Worm (Caenorhabditis elegans) whole organism, L4/young adult: ENCODE data around the gene tag-18.
A peak's percentile ranks its signal among the peaks of the same experiment; 100 is the strongest.

Experiments
- W03F9.2 ChIP-seq: fragments of 150-350 bp; optimal IDR thresholded peaks from 2 replicates; lab custom pipeline; 2014; ENCODE audit warnings: missing biosample characterization, missing genetic modification characterization
- dao-5 ChIP-seq: sonication (generic microtip); optimal IDR thresholded peaks from 2 replicates; lab custom pipeline; 2016; ENCODE audit warnings: missing genotype, missing genetic modification characterization, moderate library complexity, missing compliant biosample characterization
- him-1 ChIP-seq: sonication (generic microtip); optimal IDR thresholded peaks from 2 replicates; lab custom pipeline; 2016; ENCODE audit warnings: missing genotype, missing genetic modification reagents, missing genetic modification characterization, missing compliant biosample characterization

The tag-18 gene

DNA sequence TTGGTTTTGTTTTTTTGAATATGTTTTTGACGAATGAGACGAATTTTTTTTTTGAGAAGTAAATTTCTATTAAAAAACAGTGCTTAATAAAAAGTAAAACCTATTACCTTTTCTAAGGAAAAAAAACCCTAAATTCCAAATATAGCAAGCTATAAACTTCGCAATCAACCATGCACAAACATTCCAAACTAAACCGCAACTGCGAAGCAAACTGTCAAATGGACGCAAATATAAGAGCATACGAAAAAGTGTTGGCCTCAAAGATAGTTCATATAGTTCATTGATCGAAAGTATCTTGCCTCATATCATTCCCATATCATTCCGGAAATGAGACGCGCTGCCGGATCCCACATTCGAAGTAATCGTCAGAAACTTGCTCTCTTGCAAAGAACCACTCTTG lies 37.2 kb downstream of the tag-18 start, which contains the start of gene C01C4.3:
C01C4.3 (plus strand) TSS at position 301 of the 400 bp plus-strand sequence.
- TF ChIP-seq him-1 (tag; lab: Kevin White, UChicago), result no peak
- TF ChIP-seq dao-5 (tag; lab: Kevin White, UChicago), result no peak
- TF ChIP-seq W03F9.2 (tag; lab: Kevin White, UChicago), result no peak

DNA sequence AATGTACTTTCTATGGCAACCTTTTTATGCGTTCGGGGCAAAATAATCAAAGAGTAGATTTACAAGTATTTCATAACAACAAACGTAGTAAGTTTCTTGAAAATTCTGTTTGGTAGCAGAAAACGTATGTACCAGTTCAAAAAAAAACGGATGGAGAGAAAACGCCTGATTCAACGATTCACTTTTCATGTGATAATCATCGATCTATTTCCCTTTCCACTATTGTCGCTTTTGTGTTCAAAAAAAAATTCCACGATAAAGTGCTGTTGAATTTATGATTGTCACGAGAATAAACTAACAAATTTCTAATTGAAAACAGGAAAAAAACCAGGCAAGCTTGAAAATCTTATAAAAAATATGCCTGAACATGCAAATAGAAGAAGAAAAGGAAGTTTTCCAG lies 38.0 kb downstream of the tag-18 start:
- TF ChIP-seq him-1 (tag; lab: Kevin White, UChicago), result no peak
- no peak for TF ChIP-seq W03F9.2 (tag; lab: Kevin White, UChicago)
- TF ChIP-seq dao-5 (tag; lab: Kevin White, UChicago), result no peak

DNA sequence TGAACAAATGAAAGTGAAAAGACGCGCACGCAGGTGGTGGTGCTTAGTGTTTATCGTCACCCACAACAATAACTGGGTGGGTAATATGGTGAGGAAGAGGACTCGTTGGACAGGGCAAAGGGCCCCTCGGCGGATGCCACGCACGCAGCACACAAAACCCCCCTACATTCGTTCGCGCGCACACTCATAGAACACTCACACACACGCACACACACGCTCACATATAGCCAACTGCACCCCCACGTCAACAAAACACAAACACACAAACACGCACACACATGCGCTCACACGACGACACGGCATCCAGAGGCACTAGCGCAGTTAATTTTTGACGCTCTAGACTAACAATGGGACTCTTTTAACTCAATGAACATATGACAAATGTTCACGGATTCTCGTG lies 39.7 kb downstream of the tag-18 start:
- TF ChIP-seq W03F9.2 (tag; lab: Kevin White, UChicago), result no peak
- peak; percentile 60 for TF ChIP-seq him-1 (tag; lab: Kevin White, UChicago)

DNA sequence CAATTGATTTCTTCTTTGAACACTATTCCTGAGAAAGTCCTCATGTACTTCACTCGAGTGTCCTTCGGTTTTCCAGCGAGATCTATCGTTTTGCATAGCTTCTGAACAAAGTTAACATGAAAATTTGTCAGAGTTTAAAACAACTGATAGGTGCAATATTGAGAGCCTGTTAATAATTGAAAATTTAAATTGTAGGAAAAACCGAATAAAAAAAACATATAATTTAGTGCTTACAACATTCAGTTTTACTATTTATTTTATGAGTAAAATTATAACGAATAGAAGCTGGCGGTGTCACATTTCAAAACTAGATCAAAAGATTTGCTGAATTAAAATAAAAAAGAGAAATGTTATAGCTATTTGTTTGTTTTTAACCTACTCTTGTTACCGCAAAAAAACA lies 40.7 kb downstream of the tag-18 start, which contains the start of gene C02F12.8:
C02F12.8 (minus strand) TSS at position 101 of the 400 bp plus-strand sequence.
- TF ChIP-seq W03F9.2 (tag; lab: Kevin White, UChicago) (no peak), dao-5 (tag; lab: Kevin White, UChicago) (no peak), him-1 (tag; lab: Kevin White, UChicago) (no peak)

DNA sequence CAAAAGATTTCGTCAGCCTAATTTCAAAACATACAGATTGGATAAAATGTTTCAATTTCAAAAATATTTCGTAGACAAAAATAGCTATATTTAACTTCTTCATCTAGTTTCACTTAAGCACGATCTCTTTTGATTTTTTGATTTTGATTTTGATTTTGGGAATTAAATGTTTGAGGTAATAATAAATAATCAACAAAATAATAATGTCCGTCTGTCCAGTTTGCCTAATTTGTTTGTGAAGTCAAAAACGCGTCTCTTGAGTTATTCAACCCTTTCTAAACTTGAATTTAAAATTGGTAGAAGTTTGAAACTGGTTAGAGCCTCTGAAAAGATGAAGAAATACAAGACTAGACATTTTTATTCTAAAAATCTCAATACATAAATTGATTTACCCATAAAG lies 44.0 kb downstream of the tag-18 start:
- TF ChIP-seq dao-5 (tag; lab: Kevin White, UChicago), result no peak
- TF ChIP-seq him-1 (tag; lab: Kevin White, UChicago), result no peak
- TF ChIP-seq W03F9.2 (tag; lab: Kevin White, UChicago), result no peak

DNA sequence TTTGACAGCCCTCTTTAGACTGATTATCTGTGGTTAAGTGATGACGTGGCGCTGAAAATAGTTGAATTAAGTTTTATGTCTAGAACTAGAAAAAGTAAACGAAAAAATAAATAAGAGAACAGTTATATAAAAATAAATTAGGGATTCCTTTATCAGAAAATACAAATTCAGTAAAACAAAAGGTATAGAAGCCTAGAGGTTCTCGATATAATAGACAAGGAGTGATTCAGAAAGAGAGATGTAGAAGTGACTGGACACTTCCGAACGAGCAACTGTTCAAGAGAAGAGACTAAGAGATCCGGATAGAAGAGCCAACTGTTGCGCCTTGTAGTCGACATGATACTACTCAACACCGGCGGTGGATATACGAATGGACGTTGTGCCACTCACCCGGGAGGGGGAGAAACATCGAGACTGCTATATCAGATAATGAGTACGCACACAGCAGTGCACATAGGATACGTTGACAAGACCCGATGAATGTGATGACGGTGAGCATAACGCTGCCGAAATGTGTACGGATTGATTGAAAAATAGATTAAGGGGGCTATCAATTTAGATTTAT lies 44.6 kb downstream of the tag-18 start, which contains the start of gene tag-278:
tag-278 (minus strand) TSS at position 51 of the 565 bp plus-strand sequence.
- TF ChIP-seq dao-5 (tag; lab: Kevin White, UChicago) (no peak), him-1 (tag; lab: Kevin White, UChicago) (no peak), W03F9.2 (tag; lab: Kevin White, UChicago) (no peak)

DNA sequence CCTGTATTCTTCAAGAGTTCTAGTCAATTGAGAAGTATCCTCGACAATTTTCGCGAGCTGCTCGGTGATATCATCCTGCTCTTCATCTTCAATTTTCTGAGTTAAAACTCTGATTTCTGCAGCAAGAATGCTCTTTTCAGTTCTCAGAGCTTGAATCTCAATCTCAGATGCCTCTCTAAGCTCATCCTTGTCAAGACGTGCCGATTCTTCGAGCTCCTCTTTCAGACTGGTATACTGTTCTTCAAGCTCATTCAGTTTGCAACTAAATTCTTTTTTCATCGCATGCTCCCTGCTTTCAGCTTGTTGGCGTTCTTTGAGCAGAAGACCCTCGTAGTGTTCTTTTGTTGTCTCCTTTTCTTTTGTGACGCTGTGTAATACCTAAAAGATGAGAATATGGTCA lies 47.4 kb downstream of the tag-18 start:
- no peak for TF ChIP-seq him-1 (tag; lab: Kevin White, UChicago)
- no peak for TF ChIP-seq dao-5 (tag; lab: Kevin White, UChicago)
- no peak for TF ChIP-seq W03F9.2 (tag; lab: Kevin White, UChicago)

DNA sequence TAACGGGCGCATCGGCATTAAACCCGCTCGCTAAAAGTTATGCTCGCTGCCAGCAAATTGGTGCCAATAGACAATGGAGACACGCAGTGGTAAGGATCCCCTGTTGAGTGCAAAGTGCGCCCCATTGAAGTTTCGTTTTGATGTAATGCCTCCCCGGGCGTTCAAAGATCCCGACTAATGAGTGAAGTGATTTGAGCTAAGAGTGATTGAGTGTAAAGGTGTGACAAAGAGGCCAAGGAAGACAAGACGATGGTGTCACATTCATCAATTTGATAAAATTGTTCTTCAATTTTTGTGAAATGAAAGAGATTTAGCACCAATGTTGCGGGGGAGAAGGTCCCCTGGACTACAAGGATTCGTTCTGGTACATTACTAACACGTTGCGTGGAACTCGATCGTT lies 50.8 kb downstream of the tag-18 start:
- no peak for TF ChIP-seq W03F9.2 (tag; lab: Kevin White, UChicago)
